Fruit fly (Drosophila melanogaster): ENCODE results near the gene CG17242.

Gene CG17242

DNA sequence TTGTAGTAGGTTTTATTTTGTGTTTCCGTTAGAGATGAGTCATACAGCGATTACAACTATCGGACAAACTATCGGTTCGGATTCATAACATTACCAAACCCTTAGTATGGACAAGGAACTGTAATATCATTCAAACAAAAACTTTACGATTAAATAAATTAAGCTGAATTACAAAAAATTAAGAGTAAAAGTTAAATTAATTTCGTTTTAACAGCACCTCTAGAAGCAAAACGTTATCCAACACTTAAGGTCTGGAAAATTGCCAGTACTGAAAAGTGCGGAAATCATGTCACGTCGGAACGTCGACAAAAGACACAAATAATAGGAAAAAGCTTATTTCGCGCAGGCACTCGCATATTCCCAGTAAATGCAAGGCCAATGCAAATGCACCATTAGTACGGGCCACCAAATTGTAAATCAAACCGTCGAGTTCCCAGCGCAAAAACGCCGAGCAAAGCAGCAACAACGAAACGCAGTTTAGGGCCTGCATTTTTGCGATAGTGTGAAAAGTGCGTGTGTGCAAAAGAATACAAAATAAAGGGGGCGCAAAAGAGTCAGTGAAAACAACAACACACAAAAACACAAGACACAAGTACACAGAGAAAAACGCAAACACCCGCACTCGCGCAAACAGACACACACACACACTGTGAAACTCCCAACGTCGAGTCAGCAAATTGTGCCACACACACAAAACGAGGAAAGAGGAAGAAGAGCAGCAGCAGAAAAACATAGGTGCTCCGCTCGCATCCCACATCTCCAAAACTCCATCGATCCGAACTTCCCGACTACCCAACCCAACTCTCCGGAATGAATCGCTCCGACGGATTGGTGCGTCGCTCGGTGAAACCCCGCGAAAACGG is 42.5 kb downstream of the CG17242 start, which contains the start of the genes CG15387 and sau (continued):
- peak; percentile 93 for TF ChIP-seq zfh2 (GFP tag; optimal IDR thresholded peaks at IDR 0.05)
- TF ChIP-seq chif (GFP tag; optimal IDR thresholded peaks at IDR 0.05), result peak; percentile 86 to 91
- no peak for TF ChIP-seq HLHmδ (GFP tag; optimal IDR thresholded peaks at IDR 0.05)
- TF ChIP-seq Lpt (GFP tag; optimal IDR thresholded peaks at IDR 0.05), result no peak
- TF ChIP-seq ranshi (GFP tag; IDR thresholded peaks at IDR 0.05), result peak; percentile 82
- TF ChIP-seq odd (GFP tag; optimal IDR thresholded peaks at IDR 0.05), result peak; percentile 71
- peak; percentile 90 for TF ChIP-seq NC2β (GFP tag; optimal IDR thresholded peaks at IDR 0.05)
- peak; percentile 89 for TF ChIP-seq maf-S (GFP tag; optimal IDR thresholded peaks at IDR 0.05)
- peak; percentile 71 for TF ChIP-seq nau (GFP tag; optimal IDR thresholded peaks at IDR 0.05)
- no peak for TF ChIP-seq MTF-1 (GFP tag; optimal IDR thresholded peaks at IDR 0.05; ENCODE audit: borderline replicate concordance)
- no peak for TF ChIP-seq fru (optimal IDR thresholded peaks at IDR 0.05)
- no peak for TF ChIP-seq dan (GFP tag; IDR thresholded peaks at IDR 0.05)
- TF ChIP-seq CG15479 (GFP tag; optimal IDR thresholded peaks at IDR 0.05), result peak; percentile 16
- TF ChIP-seq CG7271 (tag; optimal IDR thresholded peaks at IDR 0.05), result peak; percentile 19
- peak; percentile 68 for TF ChIP-seq emc (GFP tag; optimal IDR thresholded peaks at IDR 0.05)
- TF ChIP-seq vfl (GFP tag; optimal IDR thresholded peaks at IDR 0.05), result peak; percentile 86
- peak; percentile 71 for TF ChIP-seq gt (GFP tag; IDR thresholded peaks at IDR 0.05)
- TF ChIP-seq D19B (GFP tag; optimal IDR thresholded peaks at IDR 0.05), result peak; percentile 56
- TF ChIP-seq Nf-YB (GFP tag; optimal IDR thresholded peaks at IDR 0.05), result peak; percentile 64
- peak; percentile 82 for TF ChIP-seq dm (GFP tag; optimal IDR thresholded peaks at IDR 0.05)
- TF ChIP-seq CG8359 (GFP tag; optimal IDR thresholded peaks at IDR 0.05; ENCODE audit: borderline replicate concordance), result peak; percentile 41
- TF ChIP-seq CG15073 (GFP tag; optimal IDR thresholded peaks at IDR 0.05), result peak; percentile 49
- peak; percentile 50 for TF ChIP-seq Sry-β (GFP tag; optimal IDR thresholded peaks at IDR 0.05)
- TF ChIP-seq CG4707 (GFP tag; optimal IDR thresholded peaks at IDR 0.05), result peak; percentile 52
- TF ChIP-seq CG34224 (GFP tag; IDR thresholded peaks at IDR 0.05; ENCODE audit: partially characterized antibody), result peak; percentile 93
- TF ChIP-seq CG13424 (tag; optimal IDR thresholded peaks at IDR 0.05), result peak; percentile 90
- TF ChIP-seq CG11085 (GFP tag; IDR thresholded peaks at IDR 0.05), result peak; percentile 76
- no peak for TF ChIP-seq jigr1 (GFP tag; IDR thresholded peaks at IDR 0.05)
- TF ChIP-seq CG8924 (tag; optimal IDR thresholded peaks at IDR 0.05), result peak; percentile 85
- no peak for TF ChIP-seq tll (GFP tag; optimal IDR thresholded peaks at IDR 0.05)
- peak; percentile 88 for TF ChIP-seq vvl (GFP tag; IDR thresholded peaks at IDR 0.05)
- TF ChIP-seq E2f2 (GFP tag; IDR thresholded peaks at IDR 0.05), result peak; percentile 65
- no peak for TF ChIP-seq Lim3 (GFP tag; IDR thresholded peaks at IDR 0.05)
- TF ChIP-seq kay (GFP tag; optimal IDR thresholded peaks at IDR 0.05), result peak; percentile 89
- peak; percentile 92 for TF ChIP-seq Max (GFP tag; optimal IDR thresholded peaks at IDR 0.05)
- TF ChIP-seq CG8089 (GFP tag; optimal IDR thresholded peaks at IDR 0.05), result peak; percentile 83
- TF ChIP-seq CG17802 (tag; optimal IDR thresholded peaks at IDR 0.05), result peak; percentile 66
- TF ChIP-seq CG1602 (GFP tag; optimal IDR thresholded peaks at IDR 0.05), result peak; percentile 91
- TF ChIP-seq NC2α (GFP tag; optimal IDR thresholded peaks at IDR 0.05), result peak; percentile 81
- peak; percentile 93 for TF ChIP-seq shn (GFP tag; optimal IDR thresholded peaks at IDR 0.05)
- TF ChIP-seq row (GFP tag; IDR thresholded peaks at IDR 0.05), result peak; percentile 94
- TF ChIP-seq CG3407 (GFP tag; optimal IDR thresholded peaks at IDR 0.05), result peak; percentile 84
- TF ChIP-seq tna (GFP tag; IDR thresholded peaks at IDR 0.05; ENCODE audit: partially characterized antibody), result peak; percentile 72; the same call in 1 of the 2 replicates
- peak; percentile 83 for TF ChIP-seq Dad (GFP tag; optimal IDR thresholded peaks at IDR 0.05)
- TF ChIP-seq lola (GFP tag; optimal IDR thresholded peaks at IDR 0.05), result peak in 1 of 3 experiments; percentile 82
- TF ChIP-seq mirr (GFP tag; optimal IDR thresholded peaks at IDR 0.05), result peak; percentile 81
- peak; percentile 77 for TF ChIP-seq CG10979 (tag; optimal IDR thresholded peaks at IDR 0.05)
- TF ChIP-seq sob (GFP tag; IDR thresholded peaks at IDR 0.05), result peak; percentile 93
- TF ChIP-seq Awh (GFP tag; IDR thresholded peaks at IDR 0.05), result peak; percentile 65

Measured in whole organism, embryonic.